Fruit fly (Drosophila melanogaster): ENCODE results near the gene Zip71B.

DNA sequence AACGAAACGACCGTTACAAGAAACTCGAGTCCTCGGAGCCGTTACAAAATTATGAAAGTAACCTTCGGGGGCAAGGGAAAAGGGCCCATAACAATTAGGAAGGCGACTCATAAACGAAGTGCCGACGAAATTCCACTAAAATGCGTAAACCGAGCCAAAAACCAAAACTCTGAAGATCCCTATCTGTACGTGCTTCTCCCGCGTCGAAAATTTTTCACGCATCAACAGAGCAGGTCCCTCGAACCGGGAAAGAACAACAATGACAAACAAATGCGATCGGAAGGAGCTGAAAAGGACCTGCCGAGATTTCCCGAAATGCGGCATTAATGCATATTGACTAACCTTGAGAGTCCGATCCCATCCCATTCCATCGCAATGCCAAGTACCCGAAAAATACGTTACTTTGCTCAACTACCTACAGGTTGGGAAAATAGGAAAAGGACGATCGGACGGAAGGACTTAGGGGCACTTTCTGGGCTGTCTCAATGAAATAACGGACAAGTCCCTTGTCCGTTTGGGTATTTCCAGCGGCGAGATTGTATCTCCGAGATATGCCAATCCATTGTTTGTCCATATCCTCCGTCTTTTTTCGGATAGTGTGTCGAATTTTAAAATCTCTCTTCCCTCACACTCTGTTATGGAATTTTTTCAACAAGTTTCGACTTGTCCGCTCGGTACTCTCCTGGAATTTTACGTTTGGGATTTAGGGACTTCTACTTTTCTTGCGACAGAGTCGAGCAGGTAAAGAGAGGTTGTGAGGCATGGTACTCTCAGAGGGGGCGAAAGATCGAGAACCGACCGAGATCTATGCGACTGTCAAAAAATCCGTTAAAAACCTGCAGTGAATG, 24.2 kb upstream of the Zip71B start:
- TF ChIP-seq stwl (tag; optimal IDR thresholded peaks at IDR 0.05): no peak
- peak in 1 of 2 experiments; percentile 60 for TF ChIP-seq insv (GFP tag; optimal IDR thresholded peaks at IDR 0.05)
- TF ChIP-seq Dfd (GFP tag; optimal IDR thresholded peaks at IDR 0.05): no peak
- TF ChIP-seq CG10209 (GFP tag; optimal IDR thresholded peaks at IDR 0.05): no peak
- no peak for TF ChIP-seq CG32767 (GFP tag; IDR thresholded peaks at IDR 0.05)
- no peak for TF ChIP-seq CG17359 (tag; optimal IDR thresholded peaks at IDR 0.05)
- no peak for TF ChIP-seq Blimp-1 (GFP tag; optimal IDR thresholded peaks at IDR 0.05)
